Fruit fly (Drosophila melanogaster): Measurements from ENCODE around the gene CG42831.
A peak's percentile ranks its signal among the peaks of the same experiment; 100 is the strongest.

The CG42831 gene

dm6 chr3L:10769218-10770018 lies 45.2 kb upstream of the CG42831 start (continued):
- TF ChIP-seq wdn (GFP tag; IDR thresholded peaks at IDR 0.05) (no peak), gcm (GFP tag; optimal IDR thresholded peaks at IDR 0.05) (peak; percentile 94), dan (GFP tag; IDR thresholded peaks at IDR 0.05) (peak; percentile 89; the same call in 1 of the 2 replicates), Hsf (GFP tag; optimal IDR thresholded peaks at IDR 0.05) (peak; percentile 46), CG3281 (GFP tag; optimal IDR thresholded peaks at IDR 0.05) (peak; percentile 29), stc (GFP tag; IDR thresholded peaks at IDR 0.05) (peak; percentile 85), Dbx (GFP tag; IDR thresholded peaks at IDR 0.05) (no peak), bowl (GFP tag; IDR thresholded peaks at IDR 0.05) (peak; percentile 64; the same call in 1 of the 2 replicates), CG7372 (GFP tag; IDR thresholded peaks at IDR 0.05) (peak; percentile 74), Vsx1 (GFP tag; optimal IDR thresholded peaks at IDR 0.05) (peak; percentile 79), CG30431 (GFP tag; optimal IDR thresholded peaks at IDR 0.05) (peak; percentile 82), Xrp1 (GFP tag; IDR thresholded peaks at IDR 0.05) (peak; percentile 99), CG1024 (GFP tag; IDR thresholded peaks at IDR 0.05) (peak; percentile 89), gsb (GFP tag; IDR thresholded peaks at IDR 0.05) (no peak; the same call in 1 of the 2 replicates), H2.0 (GFP tag; IDR thresholded peaks at IDR 0.05) (peak; percentile 87), CG6175 (GFP tag; IDR thresholded peaks at IDR 0.05) (no peak), Dref (GFP tag; IDR thresholded peaks at IDR 0.05) (no peak), Opbp (GFP tag; IDR thresholded peaks at IDR 0.05; ENCODE audit: partially characterized antibody) (no peak), grn (GFP tag; optimal IDR thresholded peaks at IDR 0.05) (peak; percentile 5), Abd-B (GFP tag; optimal IDR thresholded peaks at IDR 0.05) (peak; percentile 87), Gug (GFP tag; IDR thresholded peaks at IDR 0.05) (peak; percentile 68; the same call in 2 of the 4 replicates), vvl (GFP tag; IDR thresholded peaks at IDR 0.05) (peak; percentile 97), cwo (GFP tag; optimal IDR thresholded peaks at IDR 0.05) (peak; percentile 12), croc (GFP tag; conservative IDR thresholded peaks at IDR 0.05) (peak; percentile 91), dpn (GFP tag; optimal IDR thresholded peaks at IDR 0.05) (peak; percentile 36 to 84), al (GFP tag; IDR thresholded peaks at IDR 0.05) (0 out of 2 replicates have a peak, but pooled peaks have one; percentile 14), CG4854 (GFP tag; optimal IDR thresholded peaks at IDR 0.05) (peak; percentile 21), CG1529 (GFP tag; optimal IDR thresholded peaks at IDR 0.05) (peak; percentile 90), CG2129 (GFP tag; IDR thresholded peaks at IDR 0.05; ENCODE audit: partially characterized antibody) (no peak), Ptx1 (GFP tag; IDR thresholded peaks at IDR 0.05) (peak; percentile 81), CG6272 (GFP tag; IDR thresholded peaks at IDR 0.05) (peak; percentile 68), CG10267 (tag; optimal IDR thresholded peaks at IDR 0.05) (peak; percentile 96), CG4617 (GFP tag; optimal IDR thresholded peaks at IDR 0.05; ENCODE audit: borderline replicate concordance) (peak; percentile 62), PHDP (tag; optimal IDR thresholded peaks at IDR 0.05) (peak; percentile 84), Pdp1 (GFP tag; optimal IDR thresholded peaks at IDR 0.05) (peak; percentile 37 to 68), CG11093 (GFP tag; IDR thresholded peaks at IDR 0.05) (peak; percentile 74; the same call in 2 of the 3 replicates), kni (GFP tag; optimal IDR thresholded peaks at IDR 0.05) (peak; percentile 87), sima (GFP tag; optimal IDR thresholded peaks at IDR 0.05) (no peak), knrl (GFP tag; IDR thresholded peaks at IDR 0.05; ENCODE audit: partially characterized antibody) (no peak), CG10543 (GFP tag; optimal IDR thresholded peaks at IDR 0.05) (peak; percentile 65), ci (GFP tag; IDR thresholded peaks at IDR 0.05) (peak; percentile 90), CG12391 (tag; optimal IDR thresholded peaks at IDR 0.05) (peak; percentile 97), tap (tag; optimal IDR thresholded peaks at IDR 0.05) (peak; percentile 90), CG12942 (GFP tag; optimal IDR thresholded peaks at IDR 0.05) (peak; percentile 79), CG5953 (GFP tag; IDR thresholded peaks at IDR 0.05) (peak; percentile 57; the same call in 1 of the 2 replicates), disco-r (GFP tag; optimal IDR thresholded peaks at IDR 0.05) (no peak), CG7963 (GFP tag; IDR thresholded peaks at IDR 0.05; ENCODE audit: partially characterized antibody) (0 out of 3 replicates have a peak, but pooled peaks have one; percentile 34), nau (GFP tag; optimal IDR thresholded peaks at IDR 0.05) (peak; percentile 54), da (GFP tag; optimal IDR thresholded peaks at IDR 0.05) (no peak)

Data from whole organism, embryonic.